Worm (Caenorhabditis elegans): ENCODE measurements around the gene warf-1.
"Not testable (repeated sequence)": the region's sequence is repeated elsewhere in the genome, so short reads cannot be mapped to it uniquely, and the experiment has no call there.

Gene warf-1

DNA sequence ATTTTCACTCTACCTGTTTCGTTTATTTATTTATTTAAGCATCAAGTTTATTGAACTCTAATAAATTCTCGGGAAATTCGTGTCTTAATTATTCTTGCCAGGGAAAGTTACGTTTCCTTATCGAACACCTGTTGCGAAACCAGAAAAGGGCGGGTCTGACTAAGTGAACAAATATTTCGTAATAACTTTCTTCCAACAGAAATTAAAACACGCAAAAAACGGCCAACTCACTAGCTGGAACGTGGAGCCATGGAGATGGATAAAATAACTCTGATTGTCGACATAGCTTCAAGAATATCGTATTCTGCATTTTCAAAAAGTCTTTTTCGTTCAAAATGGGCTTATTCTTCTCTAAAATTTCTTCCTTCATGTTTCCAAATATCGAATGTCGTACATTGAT, at the start of gene warf-1:
TSS of gene warf-1 (plus strand) at position 209 of the 400 bp plus-strand sequence.
- TF ChIP-seq T22C8.4 (GFP tag; IDR thresholded peaks at IDR 0.05); med-1 (GFP tag; optimal IDR thresholded peaks at IDR 0.05; ENCODE audit: insufficient read depth); ztf-23 (GFP tag; IDR thresholded peaks at IDR 0.05): not testable (repeated sequence)

- no peak for TF ChIP-seq klf-2 (GFP tag; conservative IDR thresholded peaks at IDR 0.05)
Observed at ce11 chrIV:7585273-7585882, 49.2 kb upstream of the warf-1 start.

DNA sequence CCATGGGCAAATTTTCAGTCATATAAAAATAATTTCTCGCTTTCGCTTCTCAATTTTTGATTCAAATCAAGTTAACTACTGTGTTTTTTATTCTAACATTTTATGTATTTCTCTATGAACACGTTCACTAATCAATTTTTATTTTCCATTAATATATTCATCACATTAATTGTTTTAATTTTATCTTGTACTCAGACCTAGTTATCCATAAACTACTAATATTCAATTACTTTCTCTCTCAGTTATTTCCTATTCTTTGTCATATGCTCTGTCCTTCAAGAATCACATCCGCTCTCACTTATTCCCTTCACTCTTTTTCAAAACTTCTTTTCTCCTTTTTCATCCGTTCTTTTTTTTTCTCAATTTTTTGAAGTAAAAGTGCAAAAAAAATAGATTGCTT, 47.6 kb upstream of the warf-1 start:
- TF ChIP-seq ztf-23 (GFP tag; IDR thresholded peaks at IDR 0.05) (no peak), klf-2 (GFP tag; conservative IDR thresholded peaks at IDR 0.05) (no peak), flt-1 (GFP tag; IDR thresholded peaks at IDR 0.05) (no peak)

- TF ChIP-seq ztf-29 (GFP tag; IDR thresholded peaks at IDR 0.05) (no peak), med-1 (GFP tag; optimal IDR thresholded peaks at IDR 0.05; ENCODE audit: insufficient read depth) (no peak)
Observed at ce11 chrIV:7588631-7589030, 46.0 kb upstream of the warf-1 start, which contains the start of gene cla-1. TSS of gene cla-1 (plus strand) at chrIV:7588931.

DNA sequence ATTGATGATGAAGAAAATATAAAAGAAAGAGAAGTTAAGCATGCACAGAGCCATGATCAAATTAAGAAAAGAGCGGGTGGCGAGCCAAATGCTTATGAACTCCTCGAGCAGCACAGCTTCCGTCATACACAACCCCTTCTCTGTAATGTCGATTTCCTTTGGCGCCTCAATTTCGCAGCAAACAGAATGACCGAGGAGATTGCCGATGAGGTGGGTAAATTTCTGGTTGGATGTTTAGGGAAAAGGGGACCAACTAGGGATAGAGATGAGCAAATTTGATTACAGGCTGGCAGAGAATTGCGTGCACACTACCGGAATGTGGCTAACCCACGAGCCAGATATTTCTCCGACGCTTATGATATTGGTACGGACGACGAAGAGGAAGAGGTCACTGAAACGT, 29.2 kb upstream of the warf-1 start:
- TF ChIP-seq T22C8.4 (GFP tag; IDR thresholded peaks at IDR 0.05): no peak
- no peak for TF ChIP-seq ref-1 (GFP tag; conservative IDR thresholded peaks at IDR 0.05)
- no peak for TF ChIP-seq ztf-23 (GFP tag; IDR thresholded peaks at IDR 0.05)
- no peak for TF ChIP-seq tab-1 (GFP tag; IDR thresholded peaks at IDR 0.05)
- TF ChIP-seq ztf-29 (GFP tag; IDR thresholded peaks at IDR 0.05): no peak
- TF ChIP-seq cog-1 (tag; optimal IDR thresholded peaks at IDR 0.05): no peak
- TF ChIP-seq klf-2 (GFP tag; conservative IDR thresholded peaks at IDR 0.05): no peak
- TF ChIP-seq med-1 (GFP tag; optimal IDR thresholded peaks at IDR 0.05; ENCODE audit: insufficient read depth): no peak

DNA sequence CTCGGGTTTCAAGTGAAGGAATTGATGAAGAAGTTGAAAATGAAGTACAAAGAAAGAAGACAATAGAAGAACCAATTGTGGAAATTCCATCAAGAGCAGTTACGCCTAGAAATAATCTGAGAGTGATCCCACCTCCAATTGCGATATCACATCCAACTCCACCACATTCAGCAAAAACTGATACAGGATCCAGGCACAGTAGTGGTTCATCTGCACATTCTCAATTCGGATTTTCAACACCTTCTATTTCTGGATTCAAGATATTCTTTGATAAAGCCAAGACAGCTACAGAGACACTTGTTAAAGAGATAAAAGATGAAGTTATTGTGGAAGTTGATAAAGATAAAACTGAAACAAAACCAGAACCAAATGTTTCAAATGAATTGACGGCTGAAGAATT, 26.5 kb upstream of the warf-1 start:
- TF ChIP-seq T22C8.4 (GFP tag; IDR thresholded peaks at IDR 0.05): no peak

DNA sequence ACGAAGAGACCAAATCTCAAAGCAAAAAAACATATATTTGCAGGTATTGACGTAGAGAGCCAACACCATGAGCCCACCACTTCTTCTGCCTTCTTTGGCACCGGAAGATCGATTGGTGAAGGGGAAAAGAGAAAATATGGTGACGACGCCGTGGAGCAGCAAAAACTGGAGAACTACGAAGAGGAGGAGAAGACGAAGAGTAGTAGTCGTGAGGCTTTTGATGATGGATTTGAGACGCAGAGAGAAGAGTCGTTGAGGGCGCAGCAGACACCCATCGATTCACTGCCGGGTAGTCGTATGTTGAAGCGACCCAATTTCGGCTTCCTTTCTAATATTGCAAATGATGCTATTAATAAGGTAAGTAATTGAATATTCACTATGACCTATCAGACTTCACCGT, 23.2 kb upstream of the warf-1 start:
- TF ChIP-seq klf-2 (GFP tag; conservative IDR thresholded peaks at IDR 0.05) (no peak), ztf-23 (GFP tag; IDR thresholded peaks at IDR 0.05) (0 out of 2 replicates have a peak, but pooled peaks have one; percentile 23)

DNA sequence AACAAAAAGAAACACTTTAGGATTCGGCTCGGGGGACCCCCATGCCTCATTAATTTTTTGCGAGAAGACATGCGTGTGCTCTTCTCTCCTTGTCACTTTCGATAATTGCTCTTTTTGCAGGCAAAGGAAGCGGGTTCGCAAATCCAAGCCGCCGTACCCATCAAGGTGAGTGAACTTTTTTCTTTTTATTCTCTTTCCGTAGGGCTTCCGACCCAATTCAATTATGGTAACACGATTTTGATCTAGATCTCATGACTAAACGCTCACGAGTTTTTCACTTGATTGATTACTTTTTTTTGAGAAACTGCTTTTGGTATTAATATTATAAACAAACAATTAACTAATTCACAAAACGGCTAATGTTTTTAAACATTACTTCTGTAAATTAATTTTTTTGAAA, 22.1 kb upstream of the warf-1 start:
- TF ChIP-seq tab-1 (GFP tag; IDR thresholded peaks at IDR 0.05): no peak
- TF ChIP-seq ztf-23 (GFP tag; IDR thresholded peaks at IDR 0.05): no peak
- TF ChIP-seq ztf-29 (GFP tag; IDR thresholded peaks at IDR 0.05): no peak
- TF ChIP-seq flt-1 (GFP tag; IDR thresholded peaks at IDR 0.05): no peak
- no peak for TF ChIP-seq T22C8.4 (GFP tag; IDR thresholded peaks at IDR 0.05)
- no peak for TF ChIP-seq ref-1 (GFP tag; conservative IDR thresholded peaks at IDR 0.05)
- no peak for TF ChIP-seq cog-1 (tag; optimal IDR thresholded peaks at IDR 0.05)
- no peak for TF ChIP-seq klf-2 (GFP tag; conservative IDR thresholded peaks at IDR 0.05)
- no peak for TF ChIP-seq med-1 (GFP tag; optimal IDR thresholded peaks at IDR 0.05; ENCODE audit: insufficient read depth)

ce11 chrIV:7619261-7619660, 15.3 kb upstream of the warf-1 start:
- no peak for TF ChIP-seq ref-1 (GFP tag; conservative IDR thresholded peaks at IDR 0.05)
- TF ChIP-seq tab-1 (GFP tag; IDR thresholded peaks at IDR 0.05): no peak
- TF ChIP-seq klf-2 (GFP tag; conservative IDR thresholded peaks at IDR 0.05): no peak
- TF ChIP-seq flt-1 (GFP tag; IDR thresholded peaks at IDR 0.05): no peak
- no peak for TF ChIP-seq ztf-23 (GFP tag; IDR thresholded peaks at IDR 0.05)
- no peak for TF ChIP-seq cog-1 (tag; optimal IDR thresholded peaks at IDR 0.05)
- TF ChIP-seq med-1 (GFP tag; optimal IDR thresholded peaks at IDR 0.05; ENCODE audit: insufficient read depth): no peak
- no peak for TF ChIP-seq ztf-29 (GFP tag; IDR thresholded peaks at IDR 0.05)
- no peak for TF ChIP-seq T22C8.4 (GFP tag; IDR thresholded peaks at IDR 0.05)

- TF ChIP-seq med-1 (GFP tag; optimal IDR thresholded peaks at IDR 0.05; ENCODE audit: insufficient read depth): no peak
- TF ChIP-seq ztf-29 (GFP tag; IDR thresholded peaks at IDR 0.05): no peak
- TF ChIP-seq T22C8.4 (GFP tag; IDR thresholded peaks at IDR 0.05): no peak
- TF ChIP-seq ref-1 (GFP tag; conservative IDR thresholded peaks at IDR 0.05): no peak
- TF ChIP-seq flt-1 (GFP tag; IDR thresholded peaks at IDR 0.05): no peak
- TF ChIP-seq cog-1 (tag; optimal IDR thresholded peaks at IDR 0.05): no peak
- TF ChIP-seq ztf-23 (GFP tag; IDR thresholded peaks at IDR 0.05): no peak
- TF ChIP-seq tab-1 (GFP tag; IDR thresholded peaks at IDR 0.05): no peak
- TF ChIP-seq klf-2 (GFP tag; conservative IDR thresholded peaks at IDR 0.05): no peak
Observed at ce11 chrIV:7620450-7620849, 14.1 kb upstream of the warf-1 start.

ce11 chrIV:7623078-7623477, 11.5 kb upstream of the warf-1 start:
- TF ChIP-seq ztf-29 (GFP tag; IDR thresholded peaks at IDR 0.05) (no peak), flt-1 (GFP tag; IDR thresholded peaks at IDR 0.05) (no peak), cog-1 (tag; optimal IDR thresholded peaks at IDR 0.05) (no peak), ztf-23 (GFP tag; IDR thresholded peaks at IDR 0.05) (no peak), med-1 (GFP tag; optimal IDR thresholded peaks at IDR 0.05; ENCODE audit: insufficient read depth) (no peak), T22C8.4 (GFP tag; IDR thresholded peaks at IDR 0.05) (no peak), klf-2 (GFP tag; conservative IDR thresholded peaks at IDR 0.05) (no peak), ref-1 (GFP tag; conservative IDR thresholded peaks at IDR 0.05) (no peak), tab-1 (GFP tag; IDR thresholded peaks at IDR 0.05) (no peak)

Measured in whole organism, midembryonic.